Worm (Caenorhabditis elegans) whole organism, dauer: ENCODE measurements around the gene wee-1.3.
"Not testable (repeated sequence)": the region's sequence is repeated elsewhere in the genome, so short reads cannot be mapped to it uniquely, and the experiment has no call there.

ENCODE experiments used
- unc-62 ChIP-seq: sonication (generic microtip); optimal IDR thresholded peaks from 2 replicates; lab custom pipeline; 2017; ENCODE audit warnings: missing biosample characterization, missing genetic modification reagents, missing genetic modification characterization

Gene wee-1.3

DNA sequence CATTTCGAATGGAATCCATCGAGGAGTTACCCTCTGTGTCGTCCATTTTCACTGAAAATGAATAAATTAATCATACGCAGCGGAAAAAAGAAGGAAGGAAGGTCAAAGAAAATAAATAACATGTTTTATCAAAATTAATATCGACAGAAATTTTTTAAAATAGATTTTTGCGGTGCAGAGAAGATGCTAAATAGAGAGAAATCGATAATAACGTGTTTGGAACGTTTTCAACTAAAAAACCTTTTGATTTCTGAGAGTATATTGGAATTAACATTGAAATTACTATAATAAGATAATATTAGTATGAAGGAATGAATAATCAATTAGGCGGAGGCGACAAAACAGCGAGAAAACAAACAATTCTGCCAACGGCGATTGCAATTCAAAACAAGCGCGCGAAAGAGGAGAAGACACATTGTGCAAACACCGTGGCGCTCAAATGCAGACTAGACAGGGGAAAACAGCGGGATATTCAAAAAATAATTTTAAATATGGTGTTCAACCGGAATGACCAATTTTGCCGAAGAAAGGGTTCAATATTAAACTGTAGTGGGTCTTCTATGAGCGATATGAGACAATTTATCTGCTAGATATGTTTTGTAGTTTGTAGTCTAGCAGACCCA lies at the start of gene wee-1.3:
wee-1.3 (minus strand) TSS at position 51 of the 623 bp plus-strand sequence.
- no peak for TF ChIP-seq unc-62 (GFP tag; lab: Kevin White, UChicago)

DNA sequence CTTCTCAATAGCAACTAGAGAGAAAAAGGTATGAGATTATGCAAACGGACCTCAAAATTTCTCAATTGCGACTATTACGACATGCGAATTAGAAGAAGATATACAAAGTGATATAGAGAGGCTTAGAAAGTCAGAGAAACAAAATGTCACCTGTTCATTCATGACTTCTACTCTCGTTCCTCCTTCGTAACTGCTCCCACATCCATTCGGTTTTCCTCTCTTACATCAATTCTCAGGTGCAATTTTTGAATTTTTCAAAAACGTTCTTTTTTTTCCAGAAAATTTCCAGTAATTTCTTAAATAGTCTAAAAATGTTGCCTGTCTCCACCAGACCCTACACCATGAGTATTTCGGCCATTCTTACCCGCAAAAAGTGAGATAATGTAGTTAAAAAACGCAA lies 48.4 kb upstream of the wee-1.3 start:
- TF ChIP-seq unc-62 (GFP tag; lab: Kevin White, UChicago) = no peak

DNA sequence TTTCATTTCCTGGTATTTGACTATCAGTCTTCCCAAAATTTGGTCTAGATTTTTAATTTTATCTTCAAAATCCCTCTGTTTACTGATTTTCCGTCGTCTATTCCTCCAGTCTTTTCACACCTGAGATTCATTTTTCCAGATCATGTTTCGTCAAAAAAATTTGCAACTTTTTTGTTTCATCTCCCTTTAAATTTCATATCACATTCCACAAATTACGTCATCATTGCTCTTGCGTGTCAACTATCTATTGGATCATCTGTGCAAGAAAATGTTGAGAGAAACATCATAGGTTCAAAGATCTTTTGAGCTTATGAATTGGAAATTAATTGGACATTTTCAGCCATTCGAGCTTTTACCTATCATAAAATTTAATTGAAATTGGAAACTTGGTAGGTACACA lies 43.1 kb upstream of the wee-1.3 start:
- TF ChIP-seq unc-62 (GFP tag; lab: Kevin White, UChicago) = no peak

DNA sequence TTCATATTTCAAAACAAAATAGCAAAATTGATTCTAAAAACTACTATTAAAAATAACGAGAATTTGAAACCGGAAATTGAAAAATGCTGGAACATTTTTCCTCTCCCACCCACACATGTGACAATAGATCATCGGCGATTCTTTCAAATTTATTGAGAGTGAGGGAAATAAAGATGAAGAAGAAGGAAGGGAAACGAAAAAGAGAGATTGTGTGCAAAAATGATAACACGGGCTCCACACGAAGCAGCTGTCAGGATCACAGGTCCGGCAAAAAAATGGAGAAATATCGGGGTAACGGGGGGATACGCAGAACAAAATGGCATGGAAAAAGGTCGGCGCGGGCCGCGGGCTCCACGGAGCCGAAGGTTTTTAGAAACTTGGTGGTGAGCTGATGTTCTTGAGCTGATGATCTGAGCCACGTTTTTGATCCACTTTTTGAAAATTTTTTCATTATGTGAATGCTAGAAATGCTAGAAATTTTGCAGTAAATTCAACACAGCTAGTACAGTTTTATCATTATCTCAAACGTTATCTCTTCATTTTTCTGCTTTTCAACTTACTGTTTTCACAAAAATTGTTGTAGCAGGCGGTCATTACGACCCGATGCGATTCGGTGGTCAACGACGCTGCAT lies 41.5 kb upstream of the wee-1.3 start, which contains the start of gene shk-1:
shk-1 (plus strand) TSS at position 582 of the 632 bp plus-strand sequence.
- no peak for TF ChIP-seq unc-62 (GFP tag; lab: Kevin White, UChicago)

DNA sequence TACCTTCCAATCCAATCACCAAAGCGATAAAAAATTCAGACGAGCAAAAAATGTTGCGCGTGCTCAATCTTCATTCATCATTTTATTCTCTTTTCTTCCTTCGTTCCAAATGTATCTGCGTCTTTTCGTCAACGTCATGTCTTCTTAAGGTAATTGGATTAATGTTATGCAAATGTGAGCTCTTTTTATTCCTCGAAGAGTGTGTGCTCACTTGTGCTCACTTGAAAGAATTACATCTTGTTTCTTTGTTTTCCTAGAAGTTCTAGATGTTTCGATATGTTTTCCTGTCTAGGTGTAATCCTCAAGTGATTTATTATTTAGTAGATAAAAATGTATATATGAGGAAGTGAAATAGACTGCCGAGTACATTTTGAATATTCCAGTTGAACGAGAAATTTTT lies 39.2 kb upstream of the wee-1.3 start:
- no peak for TF ChIP-seq unc-62 (GFP tag; lab: Kevin White, UChicago)

DNA sequence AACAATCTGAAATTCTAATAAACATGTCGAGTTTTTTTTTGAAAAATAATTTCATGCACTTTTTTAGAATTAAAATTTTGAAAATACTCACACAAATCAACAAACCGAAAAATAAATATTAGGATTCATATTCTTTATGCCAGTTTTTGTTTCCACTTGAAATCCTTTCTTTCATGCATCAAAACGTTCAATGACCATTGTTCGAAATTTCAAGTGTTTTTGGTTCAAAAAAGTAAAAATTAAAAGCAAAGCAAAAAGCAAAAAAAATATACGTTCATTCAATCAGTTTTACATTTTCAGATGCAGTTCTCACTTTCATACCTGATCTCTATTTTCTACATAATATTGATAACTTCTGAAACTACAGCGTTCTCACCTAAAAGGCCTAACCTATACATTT lies 37.5 kb upstream of the wee-1.3 start, which contains the start of gene ZK1321.1:
ZK1321.1 (plus strand) TSS at position 301 of the 400 bp plus-strand sequence.
- TF ChIP-seq unc-62 (GFP tag; lab: Kevin White, UChicago) = no peak

DNA sequence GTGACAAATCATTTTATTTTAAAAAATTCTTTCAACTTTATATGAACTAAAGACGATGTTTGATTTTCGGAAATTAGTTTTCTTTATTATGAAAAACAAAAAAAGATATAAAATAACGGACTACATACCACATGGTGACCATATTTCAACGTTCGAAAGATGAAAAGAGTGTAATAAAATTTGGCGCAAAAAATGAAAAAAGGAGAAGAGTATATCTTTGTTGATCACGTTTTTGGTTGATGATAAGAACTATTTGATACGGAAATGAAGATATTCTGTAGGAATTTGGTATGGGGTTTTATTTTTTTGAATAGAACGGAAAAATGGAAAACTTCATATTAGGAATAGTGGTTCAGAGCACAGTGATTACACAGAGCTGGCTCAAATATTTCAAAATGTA lies 36.8 kb upstream of the wee-1.3 start, which contains the start of gene Y53C12B.7:
Y53C12B.7 (minus strand) TSS at position 163 of the 400 bp plus-strand sequence.
- TF ChIP-seq unc-62 (GFP tag; lab: Kevin White, UChicago) = no peak

DNA sequence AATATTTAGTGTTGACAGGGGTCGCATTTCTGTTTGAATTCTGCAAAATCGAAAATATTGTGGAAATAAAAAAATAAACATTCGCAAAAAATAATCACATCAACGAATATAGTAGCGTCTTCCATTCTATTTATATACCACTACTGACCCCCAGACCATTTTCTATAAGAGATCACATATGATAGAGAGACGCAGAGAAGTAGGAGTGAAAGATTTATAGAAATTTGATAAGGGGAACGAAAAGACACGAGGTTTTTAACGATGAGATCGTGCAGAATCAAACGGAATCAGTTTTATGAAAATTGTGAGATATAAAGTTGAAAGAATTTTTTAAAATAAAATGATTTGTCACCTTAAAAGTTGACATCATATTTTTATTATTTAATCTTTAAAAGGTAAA lies 36.0 kb upstream of the wee-1.3 start:
- TF ChIP-seq unc-62 (GFP tag; lab: Kevin White, UChicago) = no peak

DNA sequence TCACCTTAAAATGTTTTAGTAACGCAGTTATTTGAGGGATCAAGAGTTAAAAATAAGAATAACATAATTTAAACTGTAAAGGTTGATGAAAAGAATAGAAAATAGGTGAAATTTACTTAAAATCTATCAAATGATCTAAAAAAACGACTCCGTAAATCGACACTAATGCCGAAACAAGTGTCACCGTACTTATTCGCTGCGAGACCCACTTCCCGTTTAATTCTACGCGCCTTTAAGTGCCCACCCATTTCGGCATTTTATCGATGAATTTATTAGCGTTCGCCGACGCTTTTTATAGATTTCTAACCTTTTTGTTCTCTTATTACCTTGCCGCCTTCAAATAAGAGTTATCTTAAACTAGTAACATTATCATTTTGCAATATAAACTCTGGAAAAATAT lies 29.8 kb upstream of the wee-1.3 start, which contains the start of the genes Y53C12B.1 and nos-3:
Y53C12B.1 (minus strand) TSS at position 10 of the 400 bp plus-strand sequence.
nos-3 (plus strand) TSS at position 248 of the 400 bp plus-strand sequence.
- no peak for TF ChIP-seq unc-62 (GFP tag; lab: Kevin White, UChicago)

DNA sequence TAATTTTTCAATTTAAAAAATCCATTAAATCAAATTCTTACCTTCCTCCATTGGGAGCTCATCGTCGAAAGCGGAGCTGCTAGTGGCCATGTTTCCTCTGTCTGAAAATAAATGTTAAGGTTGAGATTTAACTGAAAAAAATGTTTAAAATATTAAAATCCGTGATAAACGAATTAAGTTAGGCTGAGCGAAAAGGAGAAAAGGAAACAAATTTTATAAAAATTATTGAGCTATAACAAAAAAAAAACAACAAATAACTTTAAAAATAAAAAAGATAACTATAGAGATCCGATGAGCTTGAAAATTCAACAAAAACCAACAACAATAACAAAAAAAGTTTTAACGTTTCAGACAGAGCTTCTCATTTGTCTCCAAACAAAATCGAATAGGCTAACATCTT lies 26.5 kb upstream of the wee-1.3 start, which contains the start of gene pno-1:
pno-1 (minus strand) TSS at position 101 of the 400 bp plus-strand sequence.
- TF ChIP-seq unc-62 (GFP tag; lab: Kevin White, UChicago) = no peak

DNA sequence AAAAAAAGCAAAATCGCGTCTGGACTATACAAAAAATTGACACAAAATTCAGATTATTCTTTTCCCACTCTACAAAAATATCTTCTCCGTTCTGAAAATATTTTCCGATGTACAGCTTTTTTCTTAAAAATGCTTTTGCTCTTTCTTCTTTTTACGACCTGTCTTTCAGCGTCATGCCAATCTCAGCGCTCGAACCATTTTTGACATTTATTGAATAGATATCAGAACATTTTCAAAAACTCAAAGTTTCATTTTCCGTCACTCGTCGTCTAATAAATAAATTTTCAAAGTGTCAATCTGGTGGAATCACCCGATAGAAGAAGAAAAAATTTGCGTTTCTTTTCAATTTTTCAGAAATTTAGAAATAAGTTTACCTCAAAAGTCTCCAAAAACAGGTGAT lies 25.1 kb upstream of the wee-1.3 start:
- TF ChIP-seq unc-62 (GFP tag; lab: Kevin White, UChicago) = no peak

DNA sequence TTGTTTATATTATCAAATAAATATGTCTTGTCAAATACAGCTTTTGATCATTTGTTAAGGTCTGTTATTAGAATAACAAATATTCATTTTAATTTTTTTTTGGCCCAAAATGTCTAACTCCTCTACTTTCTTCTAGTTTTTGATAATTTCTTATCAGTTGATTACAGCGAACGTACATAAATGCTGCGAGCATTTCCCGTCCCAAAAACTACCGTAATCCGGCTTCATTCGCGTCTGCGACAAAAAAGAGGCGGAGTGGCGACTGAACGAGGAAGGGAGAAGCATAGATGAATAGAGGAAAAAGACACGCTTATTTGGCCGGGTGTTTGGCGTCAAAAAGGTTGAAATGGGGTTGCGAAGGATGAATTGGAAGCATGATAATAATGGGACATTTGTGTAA lies 24.3 kb upstream of the wee-1.3 start:
- TF ChIP-seq unc-62 (GFP tag; lab: Kevin White, UChicago) = no peak

DNA sequence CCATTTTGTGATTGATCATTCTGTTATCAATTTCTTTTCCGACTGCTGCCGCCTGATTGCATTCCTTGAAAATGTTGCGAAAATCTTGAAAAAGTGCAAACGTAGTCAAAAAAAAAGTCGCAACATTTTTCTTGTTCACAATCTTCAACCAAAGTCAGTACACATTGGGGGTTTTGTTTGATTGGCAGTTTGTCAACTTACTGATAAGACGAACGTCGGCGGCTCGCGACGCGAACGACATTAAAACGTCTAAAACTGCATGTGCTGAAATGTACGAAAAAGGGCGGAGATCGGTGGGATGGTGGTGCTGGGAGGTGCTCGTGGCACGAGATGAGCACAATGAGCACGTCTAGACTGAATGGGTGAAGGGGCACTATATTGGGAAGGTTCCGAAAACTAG lies 22.6 kb upstream of the wee-1.3 start:
- no peak for TF ChIP-seq unc-62 (GFP tag; lab: Kevin White, UChicago)

DNA sequence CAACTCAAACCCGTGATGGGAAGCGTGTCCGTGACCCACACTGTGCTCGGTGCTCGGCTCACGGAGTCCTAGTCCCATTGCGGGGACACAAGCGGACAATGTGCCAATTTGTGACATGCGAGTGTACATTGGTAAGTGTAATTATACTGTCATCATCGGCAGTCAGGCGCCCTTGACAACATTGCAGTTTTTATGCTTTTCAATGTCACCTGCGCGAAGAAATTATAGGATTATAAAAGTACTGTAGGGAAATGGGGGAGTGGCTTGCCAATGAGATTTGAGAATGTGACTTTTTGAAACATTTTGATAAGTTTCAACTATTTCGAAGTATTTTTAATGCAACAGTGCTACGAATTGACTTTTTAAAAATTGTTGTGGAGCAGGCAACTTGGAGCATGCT lies 19.5 kb upstream of the wee-1.3 start:
- TF ChIP-seq unc-62 (GFP tag; lab: Kevin White, UChicago) = no peak

DNA sequence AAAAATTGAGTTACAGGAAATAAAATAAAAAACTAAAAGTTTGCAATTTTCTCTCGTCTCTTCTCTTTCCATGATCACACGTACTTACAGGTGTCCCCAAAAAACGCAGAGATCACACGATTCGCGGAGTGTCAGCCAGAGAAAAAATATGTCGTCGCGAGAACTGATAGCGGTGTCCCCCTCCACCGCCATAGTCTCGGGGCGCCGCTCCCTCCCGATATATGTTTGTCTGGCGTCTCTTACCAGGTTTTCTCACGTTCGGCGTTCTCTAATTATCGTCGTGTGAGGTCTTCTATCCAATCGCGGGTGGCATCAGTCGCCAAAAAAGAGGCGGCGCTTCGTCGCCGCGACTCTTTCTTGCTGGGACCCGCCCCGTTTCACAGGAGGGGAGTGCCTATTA lies 15.5 kb upstream of the wee-1.3 start, which contains the start of gene mab-3:
mab-3 (plus strand) TSS at position 328 of the 400 bp plus-strand sequence.
- TF ChIP-seq unc-62 (GFP tag; lab: Kevin White, UChicago) = not testable (repeated sequence)

DNA sequence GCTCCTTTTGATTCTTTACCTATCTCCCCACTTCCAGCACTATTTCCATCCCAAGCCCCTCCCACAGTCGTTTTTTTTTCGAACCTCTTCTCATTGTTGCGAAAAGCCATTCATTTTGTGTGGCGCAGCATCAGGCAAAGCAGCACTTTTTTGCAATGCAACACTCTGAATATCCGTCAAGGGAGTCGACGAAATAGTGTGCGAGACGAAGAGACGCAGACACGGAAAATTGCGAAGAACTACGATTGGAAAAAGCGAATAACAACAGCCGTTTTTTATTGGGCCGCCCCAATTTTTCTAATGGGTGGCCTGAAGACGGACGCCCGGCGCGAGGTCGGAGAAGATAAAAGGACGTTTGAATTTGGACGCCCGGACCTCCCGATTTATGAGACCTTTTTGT lies 13.6 kb upstream of the wee-1.3 start:
- TF ChIP-seq unc-62 (GFP tag; lab: Kevin White, UChicago) = no peak
